Worm (Caenorhabditis elegans) whole organism, early embryonic: Measurements from ENCODE around the gene col-123.
"Not testable (repeated sequence)": the region's sequence is repeated elsewhere in the genome, so short reads cannot be mapped to it uniquely, and the experiment has no call there.

Source experiments
- B0310.2 ChIP-seq: sonication (generic microtip); optimal IDR thresholded peaks from 2 replicates; lab custom pipeline; 2016; ENCODE audit warnings: mild to moderate bottlenecking, missing genetic modification characterization, missing compliant biosample characterization
- F13C5.2 ChIP-seq: sonication (generic microtip); optimal IDR thresholded peaks from 2 replicates; lab custom pipeline; 2017; ENCODE audit warnings: mild to moderate bottlenecking, missing genetic modification characterization, inconsistent platforms, missing compliant biosample characterization
- aly-1 ChIP-seq: sonication (generic microtip); optimal IDR thresholded peaks from 2 replicates; lab custom pipeline; 2016; ENCODE audit warnings: missing genetic modification characterization, missing compliant biosample characterization
- ama-1 ChIP-seq: fragments of 150-350 bp; optimal IDR thresholded peaks from 2 replicates; lab custom pipeline; 2014
- ceh-13 ChIP-seq: fragments of 200-800 bp; sonication (Bioruptor generic); optimal IDR thresholded peaks from 2 replicates; lab custom pipeline; 2018; ENCODE audit warnings: mild to moderate bottlenecking, missing genetic modification characterization, missing compliant biosample characterization
- ceh-36 ChIP-seq: sonication (generic microtip); optimal IDR thresholded peaks from 2 replicates; lab custom pipeline; 2016; ENCODE audit warnings: missing genetic modification characterization, inconsistent platforms, missing compliant biosample characterization
- ets-7 ChIP-seq: sonication (generic microtip); optimal IDR thresholded peaks from 2 replicates; lab custom pipeline; 2016; ENCODE audit warnings: missing genotype, missing genetic modification characterization, missing compliant biosample characterization
- flt-1 ChIP-seq: fragments of 200-800 bp; sonication (Bioruptor generic); IDR thresholded peaks from 2 replicates; pipeline ENCODE4 v1.3.6; 2022; ENCODE audit warnings: missing genetic modification characterization, missing compliant biosample characterization
- hmbx-1 ChIP-seq: sonication (generic microtip); optimal IDR thresholded peaks from 2 replicates; lab custom pipeline; 2016; ENCODE audit warnings: mild to moderate bottlenecking, missing genetic modification characterization, missing compliant biosample characterization
- hmg-4 ChIP-seq: fragments of 200-800 bp; sonication (Bioruptor generic); optimal IDR thresholded peaks from 2 replicates; lab custom pipeline; 2018; ENCODE audit warnings: mild to moderate bottlenecking, missing genetic modification characterization, missing compliant biosample characterization
- hnd-1 ChIP-seq: sonication (generic microtip); optimal IDR thresholded peaks from 2 replicates; lab custom pipeline; 2016; ENCODE audit warnings: missing genetic modification characterization, missing compliant biosample characterization
- pes-1 ChIP-seq: fragments of 200-800 bp; sonication (Bioruptor generic); IDR thresholded peaks from 2 replicates; pipeline ENCODE4 v1.3.6; 2022; ENCODE audit warnings: missing genetic modification reagents, missing genetic modification characterization, missing compliant biosample characterization
- scrt-1 ChIP-seq: fragments of 200-800 bp; sonication (Bioruptor generic); IDR thresholded peaks from 2 replicates; pipeline ENCODE4 v1.3.6; 2022; ENCODE audit warnings: missing genetic modification characterization, missing compliant biosample characterization
- sea-1 ChIP-seq: fragments of 200-800 bp; sonication (Bioruptor generic); conservative IDR thresholded peaks from 2 replicates; pipeline ENCODE4 v1.3.6; 2022; ENCODE audit warnings: missing genetic modification characterization, missing compliant biosample characterization
- tbx-11 ChIP-seq: fragments of 200-800 bp; sonication (Bioruptor generic); IDR thresholded peaks from 2 replicates; pipeline ENCODE4 v1.3.6; 2022; ENCODE audit warnings: missing genetic modification characterization, missing compliant biosample characterization
- tbx-37 ChIP-seq: fragments of 200-800 bp; sonication (Bioruptor generic); conservative IDR thresholded peaks from 2 replicates; pipeline ENCODE4 v1.3.6; 2022; ENCODE audit warnings: missing genetic modification reagents, missing genetic modification characterization, missing compliant biosample characterization
- tra-4 ChIP-seq: sonication (generic microtip); optimal IDR thresholded peaks from 2 replicates; lab custom pipeline; 2017; ENCODE audit warnings: missing genetic modification characterization, missing compliant biosample characterization

The col-123 gene

ce11 chrIV:9825196-9825744, 3.5 kb downstream of the col-123 start, which contains the start of gene mtr-4:
Gene mtr-4 (plus strand): TSS chrIV:9825694.
- TF ChIP-seq flt-1: no peak
- TF ChIP-seq B0310.2: no peak
- TF ChIP-seq aly-1: no peak
- TF ChIP-seq tra-4 (tag; lab: Kevin White, UChicago): no peak
- no peak for TF ChIP-seq hmbx-1 (tag; lab: Kevin White, UChicago)
- TF ChIP-seq tbx-37 (GFP tag; lab: Robert Waterston, UW): no peak
- TF ChIP-seq ets-7 (tag; lab: Kevin White, UChicago): no peak
- TF ChIP-seq ceh-13 (GFP tag; lab: Kevin White, UChicago): no peak
- TF ChIP-seq ceh-36 (tag; lab: Kevin White, UChicago): no peak
- TF ChIP-seq ama-1 (lab: Kevin White, UChicago): no peak

ce11 chrIV:9832586-9832985, 10.9 kb downstream of the col-123 start, which contains the start of gene kin-21:
Gene kin-21 (plus strand): TSS chrIV:9832886.
- no peak for TF ChIP-seq F13C5.2 (tag; lab: Kevin White, UChicago)
- TF ChIP-seq ceh-13 (GFP tag; lab: Kevin White, UChicago): no peak
- no peak for TF ChIP-seq sea-1
- TF ChIP-seq B0310.2: no peak
- TF ChIP-seq hmbx-1 (tag; lab: Kevin White, UChicago): no peak
- no peak for TF ChIP-seq flt-1
- TF ChIP-seq pes-1 (GFP tag; lab: Robert Waterston, UW): no peak
- no peak for TF ChIP-seq tra-4 (tag; lab: Kevin White, UChicago)
- no peak for TF ChIP-seq aly-1
- TF ChIP-seq ama-1 (lab: Kevin White, UChicago): no peak
- TF ChIP-seq tbx-37 (GFP tag; lab: Robert Waterston, UW): no peak
- no peak for TF ChIP-seq tbx-11
- TF ChIP-seq ets-7 (tag; lab: Kevin White, UChicago): no peak
- no peak for TF ChIP-seq hnd-1
- TF ChIP-seq hmg-4 (GFP tag; lab: Kevin White, UChicago): no peak
- TF ChIP-seq ceh-36 (tag; lab: Kevin White, UChicago): no peak
- no peak for TF ChIP-seq scrt-1 (GFP tag; lab: Robert Waterston, UW)

ce11 chrIV:9833337-9833736, 11.6 kb downstream of the col-123 start:
- TF ChIP-seq aly-1 (no peak), hmbx-1 (tag; lab: Kevin White, UChicago) (no peak), ama-1 (lab: Kevin White, UChicago) (no peak), pes-1 (GFP tag; lab: Robert Waterston, UW) (no peak), ceh-36 (tag; lab: Kevin White, UChicago) (no peak), hnd-1 (no peak)

DNA sequence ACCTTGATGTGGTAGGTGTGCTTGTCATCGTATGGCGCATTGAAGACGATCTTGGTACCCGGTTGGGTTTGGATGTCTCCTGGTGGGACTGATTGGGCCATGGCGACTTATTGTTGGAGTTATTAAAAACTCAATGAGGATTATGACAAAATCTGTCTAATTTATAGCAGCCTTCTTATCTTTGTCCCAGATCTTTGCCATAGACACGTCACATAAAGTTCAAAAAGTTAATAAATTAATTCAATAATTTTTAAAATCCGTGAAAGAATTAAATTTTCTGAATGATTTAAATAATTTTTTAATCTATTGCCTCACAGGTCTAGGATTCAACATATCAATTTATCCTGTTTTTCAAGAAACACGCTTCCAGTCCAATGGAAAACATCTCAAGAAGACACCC, 14.6 kb downstream of the col-123 start, which contains the start of gene msp-81:
TSS of gene msp-81 (minus strand) at position 101 of the 400 bp plus-strand sequence.
- TF ChIP-seq scrt-1 (GFP tag; lab: Robert Waterston, UW) (no peak), ama-1 (lab: Kevin White, UChicago) (no peak), B0310.2 (no peak), flt-1 (no peak), tbx-11 (no peak), ceh-13 (GFP tag; lab: Kevin White, UChicago) (no peak), hnd-1 (no peak), aly-1 (no peak), pes-1 (GFP tag; lab: Robert Waterston, UW) (no peak), sea-1 (no peak), tra-4 (tag; lab: Kevin White, UChicago) (no peak), tbx-37 (GFP tag; lab: Robert Waterston, UW) (no peak), hmbx-1 (tag; lab: Kevin White, UChicago) (no peak), hmg-4 (GFP tag; lab: Kevin White, UChicago) (no peak), ceh-36 (tag; lab: Kevin White, UChicago) (no peak), F13C5.2 (tag; lab: Kevin White, UChicago) (no peak)

DNA sequence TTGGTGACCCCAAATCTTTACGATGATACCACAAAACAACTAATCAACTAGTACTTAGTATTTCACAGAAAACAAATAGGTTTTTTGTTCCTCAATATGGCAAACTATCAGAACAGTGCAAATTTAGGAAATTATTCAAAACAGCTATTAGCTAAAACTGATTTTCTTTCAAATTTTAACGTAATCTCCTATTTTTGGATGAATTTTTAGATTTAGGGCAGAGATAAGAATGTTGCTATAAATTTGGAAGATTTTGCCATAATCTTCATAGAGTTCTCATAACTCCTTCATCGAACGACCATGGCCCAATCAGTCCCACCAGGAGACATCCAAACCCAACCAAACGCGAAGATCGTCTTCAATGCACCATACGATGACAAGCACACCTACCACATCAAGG, 15.6 kb downstream of the col-123 start, which contains the start of gene msp-10:
TSS of gene msp-10 (plus strand) at position 301 of the 400 bp plus-strand sequence.
- not testable (repeated sequence) for TF ChIP-seq ets-7 (tag; lab: Kevin White, UChicago); ceh-13 (GFP tag; lab: Kevin White, UChicago); ceh-36 (tag; lab: Kevin White, UChicago)

DNA sequence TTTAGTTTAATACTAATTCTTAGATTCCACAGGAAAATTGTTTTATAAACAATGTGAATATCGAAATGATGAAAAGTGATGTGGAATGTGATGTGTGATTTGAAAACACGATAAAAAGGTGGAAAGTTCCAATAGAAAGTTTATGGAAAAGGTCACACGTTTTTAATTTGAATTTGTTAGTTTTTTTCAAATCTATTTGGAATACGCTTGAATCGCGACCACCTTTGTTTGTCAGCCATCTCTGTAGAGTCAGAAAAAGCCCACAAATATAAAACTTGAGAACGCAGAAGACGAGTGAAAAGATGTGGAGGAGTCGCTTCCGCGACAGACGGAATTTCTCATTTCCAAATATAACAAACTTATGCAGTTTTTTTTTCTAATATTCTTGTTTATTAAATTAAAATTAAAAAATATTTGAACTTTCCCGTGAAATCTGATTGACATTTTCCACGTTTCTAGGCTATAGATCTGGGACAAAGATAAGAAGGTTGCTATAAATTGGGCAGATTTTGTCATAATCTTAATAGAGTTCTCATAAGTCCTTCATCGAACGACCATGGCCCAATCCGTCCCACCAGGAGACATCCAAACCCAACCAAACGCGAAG, 19.4 kb downstream of the col-123 start, which contains the start of the genes kin-24 and msp-56:
TSS of gene kin-24 (minus strand) at position 101 of the 607 bp plus-strand sequence.
TSS of gene msp-56 (plus strand) at position 557 of the 607 bp plus-strand sequence.
- TF ChIP-seq B0310.2 (no peak), flt-1 (no peak), hmbx-1 (tag; lab: Kevin White, UChicago) (no peak)

DNA sequence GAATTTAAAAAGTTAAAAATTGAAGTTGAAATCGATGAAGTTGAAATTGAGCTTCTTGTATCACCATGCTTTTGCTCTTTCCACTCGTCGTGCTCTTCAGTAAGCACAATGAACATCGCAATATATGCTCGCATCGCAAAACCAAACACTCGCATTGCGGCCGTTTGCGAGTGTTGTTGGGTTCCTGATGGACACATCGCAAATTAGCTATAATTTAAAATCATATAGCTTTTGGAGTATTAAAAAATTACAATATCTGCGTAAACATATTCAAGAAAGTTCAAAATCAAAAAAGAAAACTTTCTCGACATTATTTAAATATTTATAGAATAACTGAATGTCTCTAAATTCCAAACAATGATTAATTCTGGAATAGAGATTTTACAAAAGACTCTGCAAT, 20.4 kb downstream of the col-123 start, which contains the start of gene K07F5.17:
TSS of gene K07F5.17 (plus strand) at position 301 of the 400 bp plus-strand sequence.
- TF ChIP-seq B0310.2: no peak
- TF ChIP-seq tbx-11: no peak
- no peak for TF ChIP-seq sea-1
- TF ChIP-seq pes-1 (GFP tag; lab: Robert Waterston, UW): no peak
- no peak for TF ChIP-seq ets-7 (tag; lab: Kevin White, UChicago)
- TF ChIP-seq ceh-13 (GFP tag; lab: Kevin White, UChicago): no peak
- TF ChIP-seq ceh-36 (tag; lab: Kevin White, UChicago): no peak
- no peak for TF ChIP-seq scrt-1 (GFP tag; lab: Robert Waterston, UW)
- TF ChIP-seq aly-1: no peak
- TF ChIP-seq F13C5.2 (tag; lab: Kevin White, UChicago): no peak

DNA sequence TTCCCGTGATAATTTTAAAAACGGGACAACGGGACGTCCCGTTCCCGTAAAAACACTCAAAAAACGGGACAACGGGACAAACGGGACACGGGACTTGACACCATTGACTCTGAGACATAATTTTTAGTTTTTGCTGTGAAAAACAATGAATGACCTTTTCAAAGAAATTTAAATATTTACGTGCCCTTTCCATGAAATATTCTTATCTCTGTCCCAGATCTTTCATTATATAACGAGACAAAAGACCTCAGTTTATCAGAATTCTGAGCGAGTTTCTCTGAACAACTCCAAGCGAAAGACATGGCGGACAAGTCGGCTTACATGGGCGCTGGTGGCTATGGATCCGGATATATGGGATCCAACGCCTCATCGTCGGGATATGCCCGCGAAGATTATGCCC, 22.0 kb downstream of the col-123 start, which contains the start of gene nspd-2:
TSS of gene nspd-2 (plus strand) at position 301 of the 400 bp plus-strand sequence.
- TF ChIP-seq B0310.2: no peak
- no peak for TF ChIP-seq hmbx-1 (tag; lab: Kevin White, UChicago)
- TF ChIP-seq ceh-36 (tag; lab: Kevin White, UChicago): no peak
- TF ChIP-seq flt-1: no peak
- no peak for TF ChIP-seq tbx-37 (GFP tag; lab: Robert Waterston, UW)
- TF ChIP-seq ama-1 (lab: Kevin White, UChicago): no peak
- no peak for TF ChIP-seq ets-7 (tag; lab: Kevin White, UChicago)
- TF ChIP-seq pes-1 (GFP tag; lab: Robert Waterston, UW): no peak
- no peak for TF ChIP-seq scrt-1 (GFP tag; lab: Robert Waterston, UW)
- no peak for TF ChIP-seq sea-1
- TF ChIP-seq aly-1: no peak
- no peak for TF ChIP-seq hnd-1
- TF ChIP-seq F13C5.2 (tag; lab: Kevin White, UChicago): no peak
- no peak for TF ChIP-seq tbx-11
- no peak for TF ChIP-seq ceh-13 (GFP tag; lab: Kevin White, UChicago)
- TF ChIP-seq hmg-4 (GFP tag; lab: Kevin White, UChicago): no peak
- TF ChIP-seq tra-4 (tag; lab: Kevin White, UChicago): no peak
